Fruit fly (Drosophila melanogaster) whole organism, embryonic: Measurements from ENCODE around the gene WASp.

Source experiments
- Blimp-1 ChIP-seq: fragments of 200-800 bp; sonication (Bioruptor generic); optimal IDR thresholded peaks from 3 replicates; lab custom pipeline; 2018; ENCODE audit warnings: missing biosample characterization, missing genetic modification characterization, mild to moderate bottlenecking, moderate library complexity, missing genetic modification reagents
- CG10267 ChIP-seq: fragments of 200-800 bp; sonication (Bioruptor generic); optimal IDR thresholded peaks from 2 replicates; lab custom pipeline; 2018; ENCODE audit warnings: missing biosample characterization, mild to moderate bottlenecking, missing genetic modification characterization, moderate library complexity
- CG10431 ChIP-seq: fragments of 200-800 bp; sonication (Bioruptor generic); optimal IDR thresholded peaks from 3 replicates; lab custom pipeline; 2018; ENCODE audit warnings: missing biosample characterization, mild to moderate bottlenecking, missing genetic modification characterization
- CG11247 ChIP-seq: fragments of 200-800 bp; sonication (Bioruptor generic); IDR thresholded peaks from 2 replicates; pipeline ENCODE4 v1.3.6; 2022; ENCODE audit warnings: missing biosample characterization, missing genetic modification characterization
- CG11456 ChIP-seq: fragments of 200-800 bp; sonication (Bioruptor generic); IDR thresholded peaks from 3 replicates; pipeline ENCODE4 v1.3.6; 2022; ENCODE audit warnings: missing biosample characterization, missing genetic modification characterization
- CG12391 ChIP-seq: fragments of 200-800 bp; sonication (Bioruptor generic); optimal IDR thresholded peaks from 3 replicates; lab custom pipeline; 2018; ENCODE audit warnings: missing biosample characterization, mild to moderate bottlenecking, missing genetic modification characterization, moderate library complexity
- CG12659 ChIP-seq: fragments of 200-800 bp; sonication (Bioruptor generic); optimal IDR thresholded peaks from 3 replicates; lab custom pipeline; 2017; ENCODE audit warnings: mild to moderate bottlenecking, missing biosample characterization, missing genetic modification reagents, missing genetic modification characterization
- CG12769 ChIP-seq: fragments of 200-800 bp; sonication (Bioruptor generic); optimal IDR thresholded peaks from 2 replicates; lab custom pipeline; 2019; ENCODE audit warnings: missing biosample characterization, mild to moderate bottlenecking, missing genetic modification characterization, moderate library complexity
- CG1529 ChIP-seq: fragments of 200-800 bp; sonication (Bioruptor generic); optimal IDR thresholded peaks from 3 replicates; lab custom pipeline; 2018; ENCODE audit warnings: missing biosample characterization, missing genetic modification characterization
- CG16815 ChIP-seq: fragments of 200-800 bp; sonication (Bioruptor generic); optimal IDR thresholded peaks from 3 replicates; lab custom pipeline; 2017; ENCODE audit warnings: missing biosample characterization, mild to moderate bottlenecking, missing genetic modification characterization
- CG2202 ChIP-seq: fragments of 200-800 bp; sonication (Bioruptor generic); optimal IDR thresholded peaks from 2 replicates; lab custom pipeline; 2018; ENCODE audit warnings: missing biosample characterization, mild to moderate bottlenecking, missing genetic modification characterization
- CG2875 ChIP-seq: fragments of 200-800 bp; sonication (Bioruptor generic); optimal IDR thresholded peaks from 2 replicates; lab custom pipeline; 2017; ENCODE audit warnings: missing biosample characterization, mild to moderate bottlenecking, missing genetic modification characterization, missing genetic modification reagents
- CG4404 ChIP-seq: fragments of 200-800 bp; sonication (Bioruptor generic); IDR thresholded peaks from 2 replicates; pipeline ENCODE4 v1.3.6; 2022; ENCODE audit warnings: missing biosample characterization, missing genetic modification characterization
- CG4617 ChIP-seq: fragments of 200-800 bp; sonication (Bioruptor generic); optimal IDR thresholded peaks from 3 replicates; lab custom pipeline; 2016; ENCODE audit warnings: missing biosample characterization, missing genetic modification characterization, borderline replicate concordance
- CG7271 ChIP-seq: fragments of 200-800 bp; sonication (Bioruptor generic); optimal IDR thresholded peaks from 2 replicates; lab custom pipeline; 2018; ENCODE audit warnings: missing biosample characterization, mild to moderate bottlenecking, missing genetic modification characterization, moderate library complexity
- CrebB ChIP-seq: fragments of 200-800 bp; sonication (Bioruptor generic); optimal IDR thresholded peaks from 3 replicates; lab custom pipeline; 2018; ENCODE audit warnings: missing biosample characterization, mild to moderate bottlenecking, missing genetic modification characterization
- Dad ChIP-seq: fragments of 200-800 bp; sonication (Bioruptor generic); optimal IDR thresholded peaks from 3 replicates; lab custom pipeline; 2016; ENCODE audit warnings: missing biosample characterization, missing genetic modification characterization
- Dp ChIP-seq: fragments of 200-800 bp; sonication (Bioruptor generic); optimal IDR thresholded peaks from 2 replicates; lab custom pipeline; 2018; ENCODE audit warnings: missing biosample characterization, mild to moderate bottlenecking, missing genetic modification characterization, moderate library complexity
- Elba2 ChIP-seq: fragments of 200-800 bp; sonication (Bioruptor generic); optimal IDR thresholded peaks from 3 replicates; lab custom pipeline; 2016; ENCODE audit warnings: missing biosample characterization, missing genetic modification characterization
- Ets97D ChIP-seq: fragments of 200-800 bp; sonication (Bioruptor generic); optimal IDR thresholded peaks from 3 replicates; lab custom pipeline; 2016; ENCODE audit warnings: missing biosample characterization, missing genetic modification characterization
- Gug ChIP-seq: fragments of 200-800 bp; sonication (Bioruptor generic); IDR thresholded peaks from 4 replicates; pipeline ENCODE4 v1.3.6; 2022; ENCODE audit warnings: missing biosample characterization, missing genetic modification characterization
- HmgZ ChIP-seq: fragments of 200-800 bp; sonication (Bioruptor generic); optimal IDR thresholded peaks from 2 replicates; lab custom pipeline; 2018; ENCODE audit warnings: missing biosample characterization, mild to moderate bottlenecking, missing genetic modification characterization
- Hr51 ChIP-seq, 2 experiments: fragments of 200-800 bp; sonication (Bioruptor generic); optimal IDR thresholded peaks; 2 replicates in 1 of 2; 3 replicates in 1 of 2; lab custom pipeline; 2016 to 2018; ENCODE audit warnings: missing biosample characterization in 2 of 2, missing genetic modification characterization in 2 of 2, mild to moderate bottlenecking in 1 of 2, moderate library complexity in 1 of 2
- Lpt ChIP-seq: fragments of >200 bp; optimal IDR thresholded peaks from 2 replicates; lab custom pipeline; 2018; ENCODE audit warnings: missing biosample characterization, missing genetic modification characterization
- MESR4 ChIP-seq: fragments of 200-800 bp; sonication (Bioruptor generic); optimal IDR thresholded peaks from 2 replicates; lab custom pipeline; 2018; ENCODE audit warnings: missing biosample characterization, mild to moderate bottlenecking, missing genetic modification characterization, moderate library complexity
- Med ChIP-seq: fragments of 200-800 bp; sonication (Bioruptor generic); peaks from one replicate; lab custom pipeline; 2016; ENCODE audit warnings: missing biosample characterization, missing genetic modification characterization, mild to moderate bottlenecking, inconsistent platforms, moderate library complexity
- NFAT ChIP-seq: fragments of 200-800 bp; sonication (Bioruptor generic); IDR thresholded peaks from 2 replicates; pipeline ENCODE4 v1.3.6; 2022; ENCODE audit warnings: missing biosample characterization, missing genetic modification characterization
- Usf ChIP-seq: fragments of 200-800 bp; sonication (Bioruptor generic); optimal IDR thresholded peaks from 2 replicates; lab custom pipeline; 2017; ENCODE audit warnings: missing genotype, missing biosample characterization, missing genetic modification characterization
- YL-1 ChIP-seq: fragments of 200-800 bp; sonication (Bioruptor generic); optimal IDR thresholded peaks from 3 replicates; lab custom pipeline; 2017; ENCODE audit warnings: missing biosample characterization, mild to moderate bottlenecking, missing genetic modification characterization
- cg ChIP-seq: fragments of 200-800 bp; sonication (Bioruptor generic); optimal IDR thresholded peaks from 3 replicates; lab custom pipeline; 2019; ENCODE audit warnings: missing biosample characterization, mild to moderate bottlenecking, missing genetic modification characterization, moderate library complexity
- corto ChIP-seq: fragments of 200-800 bp; sonication (Bioruptor generic); optimal IDR thresholded peaks from 2 replicates; lab custom pipeline; 2016; ENCODE audit warnings: missing biosample characterization, mild to moderate bottlenecking, missing genetic modification characterization, moderate library complexity
- crp ChIP-seq, 2 experiments: fragments of 200-800 bp; sonication (Bioruptor generic); optimal IDR thresholded peaks; 2 replicates in 1 of 2; 3 replicates in 1 of 2; lab custom pipeline; 2017; ENCODE audit warnings: missing biosample characterization in 2 of 2, missing genetic modification characterization in 2 of 2, mild to moderate bottlenecking in 1 of 2, moderate library complexity in 1 of 2
- eyg ChIP-seq: fragments of 200-800 bp; sonication (Bioruptor generic); optimal IDR thresholded peaks from 3 replicates; lab custom pipeline; 2016; ENCODE audit warnings: missing biosample characterization, missing genetic modification characterization
- fd102C ChIP-seq: fragments of 200-800 bp; sonication (Bioruptor generic); optimal IDR thresholded peaks from 2 replicates; lab custom pipeline; 2018; ENCODE audit warnings: missing biosample characterization, mild to moderate bottlenecking, missing genetic modification characterization, moderate library complexity
- fru ChIP-seq: fragments of >200 bp; optimal IDR thresholded peaks from 2 replicates; lab custom pipeline; 2017
- hkb ChIP-seq, 2 experiments: fragments of 200-800 bp in 1 of 2; fragments of >200 bp in 1 of 2; sonication (Bioruptor generic) in 1 of 2; IDR thresholded peaks in 1 of 2; optimal IDR thresholded peaks in 1 of 2; 2 replicates each; pipeline versions ENCODE4 v1.3.6 to Lab custom; 2017 to 2022; ENCODE audit warnings: missing biosample characterization in 1 of 2, missing genetic modification characterization in 1 of 2
- nau ChIP-seq: fragments of 200-800 bp; sonication (Bioruptor generic); optimal IDR thresholded peaks from 3 replicates; lab custom pipeline; 2017; ENCODE audit warnings: missing biosample characterization, mild to moderate bottlenecking, missing genetic modification characterization, missing genetic modification reagents
- row ChIP-seq: fragments of 200-800 bp; sonication (Bioruptor generic); IDR thresholded peaks from 3 replicates; pipeline ENCODE4 v1.3.6; 2022; ENCODE audit warnings: missing biosample characterization, missing genetic modification characterization
- so ChIP-seq: fragments of 200-800 bp; sonication (Bioruptor generic); IDR thresholded peaks from 3 replicates; pipeline ENCODE4 v1.3.6; 2022; ENCODE audit warnings: missing biosample characterization, missing genetic modification characterization
- sr ChIP-seq: fragments of 200-800 bp; sonication (Bioruptor generic); IDR thresholded peaks from 3 replicates; pipeline ENCODE4 v1.3.6; 2022; ENCODE audit warnings: missing biosample characterization, missing genetic modification characterization
- sug ChIP-seq: fragments of 200-800 bp; optimal IDR thresholded peaks from 2 replicates; lab custom pipeline; 2019; ENCODE audit warnings: missing biosample characterization, mild to moderate bottlenecking, missing genetic modification characterization, moderate library complexity

WASp gene

DNA sequence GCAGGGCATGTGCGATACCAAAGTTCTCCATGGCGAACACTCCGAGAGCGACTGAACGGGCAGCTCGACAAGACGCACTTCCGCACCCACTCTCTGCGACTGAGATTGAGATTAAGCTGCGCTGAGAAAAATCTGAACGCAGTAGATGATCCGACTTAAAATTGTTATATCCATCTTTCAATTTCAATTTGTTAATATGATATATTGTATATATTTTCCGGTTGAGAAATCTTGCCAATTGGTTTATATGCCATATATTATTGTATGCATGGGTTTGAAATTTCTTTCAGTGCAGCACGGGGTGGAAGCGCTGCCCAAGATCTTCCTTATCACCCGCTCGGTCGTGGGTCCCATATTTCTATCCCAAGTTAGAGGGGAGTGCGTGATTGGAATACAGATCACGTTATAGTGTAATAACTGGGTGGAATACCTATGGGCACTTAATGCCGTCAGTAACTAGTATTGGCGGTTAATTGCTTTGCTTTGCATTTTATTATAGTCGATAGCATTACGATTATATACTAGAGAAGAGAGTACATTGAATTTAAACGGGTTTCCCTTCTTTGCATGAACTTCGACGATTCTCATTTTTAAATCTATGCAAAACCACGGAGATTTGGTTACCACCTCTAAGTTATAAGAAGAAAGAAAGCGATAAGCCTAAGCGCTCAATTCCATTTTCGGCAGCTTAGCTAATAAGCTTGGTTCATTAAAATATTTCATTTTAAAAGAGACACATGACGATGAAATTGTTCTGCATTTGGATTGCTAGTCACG is 48.4 kb upstream of the WASp start, which contains the start of the genes Nepl19 and Nepl20 (continued):
- peak; percentile 87 for TF ChIP-seq CG11456 (GFP tag; lab: Robert Waterston, UW)
- no peak for TF ChIP-seq eyg (GFP tag; lab: Kevin White, UChicago)
- TF ChIP-seq row = peak; percentile 88
- peak; percentile 52 for TF ChIP-seq CG2875
- peak; percentile 13 for TF ChIP-seq MESR4 (GFP tag; lab: Kevin White, UChicago)
- TF ChIP-seq corto (GFP tag; lab: Kevin White, UChicago) = peak; percentile 46
- TF ChIP-seq HmgZ (tag; lab: Kevin White, UChicago) = peak; percentile 70
- TF ChIP-seq sug = peak; percentile 56
- TF ChIP-seq fd102C = no peak
- TF ChIP-seq CrebB (tag; lab: Kevin White, UChicago) = peak; percentile 56
- TF ChIP-seq Med = peak; percentile 91
- peak; percentile 78 for TF ChIP-seq Blimp-1 (GFP tag; lab: Kevin White, UChicago)
- TF ChIP-seq Hr51 (GFP tag; optimal IDR thresholded peaks at IDR 0.05; lab: Kevin White, UChicago) = peak in 1 of 2 experiments; percentile 28
- TF ChIP-seq cg = no peak
- no peak for TF ChIP-seq Elba2
- TF ChIP-seq CG4404 (GFP tag; lab: Robert Waterston, UW) = peak; percentile 73
- TF ChIP-seq NFAT (GFP tag; lab: Robert Waterston, UW) = peak; percentile 46; the same call in 1 of the 2 replicates
- TF ChIP-seq CG2202 (tag; lab: Kevin White, UChicago) = peak; percentile 55
- peak; percentile 55 for TF ChIP-seq CG1529 (GFP tag; lab: Kevin White, UChicago)
- TF ChIP-seq crp (GFP tag; optimal IDR thresholded peaks at IDR 0.05; lab: Kevin White, UChicago) = peak in 1 of 2 experiments; percentile 9
- no peak for TF ChIP-seq fru (lab: Kevin White, UChicago)
- no peak for TF ChIP-seq CG4617 (GFP tag; lab: Kevin White, UChicago)
- no peak for TF ChIP-seq hkb (optimal IDR thresholded peaks at IDR 0.05; lab: Kevin White, UChicago)
- TF ChIP-seq hkb (GFP tag; IDR thresholded peaks at IDR 0.05; lab: Robert Waterston, UW) = peak; percentile 78
- no peak for TF ChIP-seq Dp
- no peak for TF ChIP-seq Lpt
- no peak for TF ChIP-seq YL-1 (GFP tag; lab: Kevin White, UChicago)
- peak; percentile 7 for TF ChIP-seq Ets97D (GFP tag; lab: Kevin White, UChicago)
- peak; percentile 61 for TF ChIP-seq CG12659 (GFP tag; lab: Kevin White, UChicago)
- TF ChIP-seq Dad (GFP tag; lab: Kevin White, UChicago) = peak; percentile 45
- peak; percentile 58; the same call in 3 of the 4 replicates for TF ChIP-seq Gug
- peak; percentile 68; the same call in 1 of the 3 replicates for TF ChIP-seq so (GFP tag; lab: Robert Waterston, UW)
- TF ChIP-seq nau (GFP tag; lab: Kevin White, UChicago) = no peak
- peak; percentile 71 for TF ChIP-seq CG16815
- peak; percentile 81 for TF ChIP-seq CG12391 (tag; lab: Kevin White, UChicago)
- TF ChIP-seq CG12769 (tag; lab: Kevin White, UChicago) = no peak
- 0 out of 3 replicates have a peak, but pooled peaks have one; percentile 38 for TF ChIP-seq sr (GFP tag; lab: Robert Waterston, UW)
- TF ChIP-seq Usf = peak; percentile 48
- no peak for TF ChIP-seq CG10431 (GFP tag; lab: Kevin White, UChicago)
- no peak for TF ChIP-seq CG7271
- TF ChIP-seq CG11247 (GFP tag; lab: Robert Waterston, UW) = peak; percentile 71
- TF ChIP-seq CG10267 = peak; percentile 71
